Fruit fly (Drosophila melanogaster): ENCODE data around the gene spidey.

DNA sequence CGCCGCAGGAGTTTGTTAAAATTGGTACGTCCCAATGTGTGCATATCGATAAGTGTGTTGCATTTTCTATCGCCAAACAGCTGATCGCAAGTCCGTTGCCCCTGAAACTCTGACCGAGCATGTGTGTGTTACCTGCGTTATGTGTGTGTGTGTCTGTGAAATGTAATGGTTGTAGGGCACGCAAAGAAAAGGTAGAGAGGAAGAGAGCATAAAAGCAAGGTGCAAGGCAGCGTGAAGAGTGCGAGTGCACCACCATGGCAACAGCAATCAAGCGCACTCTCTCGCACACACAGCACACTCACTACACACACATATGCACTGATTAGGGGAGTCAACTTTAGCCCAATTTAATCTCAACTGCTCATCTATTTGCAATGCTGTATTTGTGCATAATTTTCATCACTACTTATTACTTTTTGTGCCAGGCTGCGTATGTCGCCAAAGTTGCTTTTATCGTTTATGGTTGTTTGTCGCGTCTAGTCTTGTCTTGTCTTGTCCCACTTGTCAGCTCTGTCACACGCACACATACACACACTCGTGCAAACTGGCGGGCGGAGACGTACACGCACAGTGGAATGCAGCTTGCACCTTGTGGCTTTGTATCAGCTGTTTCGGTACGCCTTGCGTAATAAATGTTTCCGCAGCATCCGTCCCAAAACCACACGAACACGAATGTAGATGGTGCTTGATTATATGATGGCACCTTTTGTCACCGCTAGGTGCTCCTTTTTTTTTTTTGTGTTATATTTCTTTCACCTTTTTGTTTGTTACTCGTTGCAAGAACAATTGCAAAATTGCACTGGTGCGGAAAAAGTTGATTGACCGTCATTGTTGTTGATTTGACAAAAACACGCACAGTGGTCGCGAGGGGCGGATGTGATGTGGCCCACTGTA, 29.1 kb downstream of the spidey start:
- TF ChIP-seq fd96Ca (GFP tag; IDR thresholded peaks at IDR 0.05) (peak; percentile 85), CG14655 (GFP tag; optimal IDR thresholded peaks at IDR 0.05) (peak; percentile 90), Pif1A (GFP tag; optimal IDR thresholded peaks at IDR 0.05) (peak; percentile 87)

Measured in whole organism, pupa.